Fruit fly (Drosophila melanogaster): ENCODE results near the gene Dis3l2.

- TF ChIP-seq CG8478 (optimal IDR thresholded peaks at IDR 0.05): no peak
- no peak for TF ChIP-seq CTCF (optimal IDR thresholded peaks at IDR 0.05)
Measured at dm6 chr3L:203536-204135, 8.9 kb upstream of the Dis3l2 start, which contains the start of gene NitFhit.

Data from S2 (cell line).